Worm (Caenorhabditis elegans) whole organism, young adult: ENCODE data around the gene srab-20.
"Not testable (repeated sequence)": the region's sequence is repeated elsewhere in the genome, so short reads cannot be mapped to it uniquely, and the experiment has no call there.

Experiments used
- F10E7.11 ChIP-seq: sonication (generic microtip); optimal IDR thresholded peaks from 2 replicates; lab custom pipeline; 2017; ENCODE audit warnings: mild to moderate bottlenecking, missing genetic modification characterization, moderate library complexity, missing compliant biosample characterization
- F23B12.7 ChIP-seq: sonication (generic microtip); optimal IDR thresholded peaks from 2 replicates; lab custom pipeline; 2017; ENCODE audit warnings: missing genetic modification characterization, mild to moderate bottlenecking, missing compliant biosample characterization, antibody characterized with exemption, moderate library complexity; ENCODE audit not compliant: insufficient read depth
- F39B2.1 ChIP-seq: fragments of 200-800 bp; sonication (Bioruptor generic); IDR thresholded peaks from 2 replicates; pipeline ENCODE4 v1.3.6; 2022; ENCODE audit warnings: missing genetic modification reagents, missing genetic modification characterization, missing compliant biosample characterization
- ama-1 ChIP-seq, 3 experiments: fragments of 150-350 bp in 1 of 3; sonication (generic microtip) in 2 of 3; optimal IDR thresholded peaks; 2 replicates each; lab custom pipeline; 2014 to 2018; ENCODE audit warnings: missing biosample characterization in 2 of 3, missing genetic modification characterization in 2 of 3, missing genetic modification reagents in 2 of 3
- mcd-1 ChIP-seq: fragments of 200-800 bp; sonication (Bioruptor generic); IDR thresholded peaks from 2 replicates; pipeline ENCODE4 v1.3.6; 2022; ENCODE audit warnings: missing genetic modification reagents, missing genetic modification characterization, missing compliant biosample characterization
- tbx-9 ChIP-seq: sonication (generic microtip); optimal IDR thresholded peaks from 2 replicates; lab custom pipeline; 2016; ENCODE audit warnings: borderline replicate concordance, missing genetic modification characterization, inconsistent platforms, missing compliant biosample characterization
- ztf-26 ChIP-seq: sonication (generic microtip); optimal IDR thresholded peaks from 2 replicates; lab custom pipeline; 2017; ENCODE audit warnings: missing genetic modification characterization, missing compliant biosample characterization
- ztf-28 ChIP-seq: fragments of 200-800 bp; sonication (Bioruptor generic); IDR thresholded peaks from 2 replicates; pipeline ENCODE4 v1.3.6; 2022; ENCODE audit warnings: missing genetic modification reagents, missing genetic modification characterization, missing compliant biosample characterization

DNA sequence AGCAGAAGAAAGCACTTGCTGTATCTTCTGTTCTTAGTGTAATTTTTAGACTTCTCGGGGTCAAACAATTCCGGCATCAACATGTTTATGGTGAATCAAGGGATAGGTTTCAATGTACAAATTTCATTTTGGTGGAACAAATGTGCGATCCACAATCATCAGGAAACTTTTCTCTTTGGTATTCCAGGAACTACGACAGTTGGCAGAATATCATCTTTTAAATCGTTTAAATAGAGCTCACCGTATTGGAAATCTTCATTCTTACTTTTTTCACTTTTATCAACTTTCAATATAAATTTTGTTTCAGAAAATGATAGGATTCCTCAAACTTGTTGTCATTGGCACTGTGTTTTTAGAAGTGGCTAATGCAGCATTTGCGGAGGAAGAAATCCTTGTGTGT, 32.0 kb upstream of the srab-20 start, which contains the start of gene T20D4.12:
- TF ChIP-seq ztf-26 (tag; lab: Kevin White, UChicago); F10E7.11; ztf-28 (GFP tag; lab: Robert Waterston, UW); F39B2.1 (GFP tag; lab: Robert Waterston, UW); mcd-1 (GFP tag; lab: Robert Waterston, UW); ama-1 (optimal IDR thresholded peaks at IDR 0.05; lab: Kevin White, UChicago); ama-1 (GFP tag; optimal IDR thresholded peaks at IDR 0.05; lab: Kevin White, UChicago); tbx-9 (tag; lab: Kevin White, UChicago); F23B12.7: not testable (repeated sequence)
